Fruit fly (Drosophila melanogaster): ENCODE results near the gene ppk5.

dm6 chr3L:21565126-21565525 is 30.7 kb downstream of the ppk5 start, which contains the start of gene CG7634:
- TF ChIP-seq Deaf1 (tag; optimal IDR thresholded peaks at IDR 0.05), result no peak
- no peak for TF ChIP-seq esg (GFP tag; conservative IDR thresholded peaks at IDR 0.05)
- TF ChIP-seq CG30403 (GFP tag; optimal IDR thresholded peaks at IDR 0.05), result no peak
- TF ChIP-seq CG9817 (tag; optimal IDR thresholded peaks at IDR 0.05), result no peak
- no peak for TF ChIP-seq cwo (GFP tag; optimal IDR thresholded peaks at IDR 0.05)
- no peak for TF ChIP-seq Mes4 (GFP tag; optimal IDR thresholded peaks at IDR 0.05)
- no peak for TF ChIP-seq dimm (GFP tag; IDR thresholded peaks at IDR 0.05)
- TF ChIP-seq Bteb2 (GFP tag; optimal IDR thresholded peaks at IDR 0.05), result no peak

Measured in whole organism, embryonic.